Fruit fly (Drosophila melanogaster): ENCODE measurements around the gene CG17361.

DNA sequence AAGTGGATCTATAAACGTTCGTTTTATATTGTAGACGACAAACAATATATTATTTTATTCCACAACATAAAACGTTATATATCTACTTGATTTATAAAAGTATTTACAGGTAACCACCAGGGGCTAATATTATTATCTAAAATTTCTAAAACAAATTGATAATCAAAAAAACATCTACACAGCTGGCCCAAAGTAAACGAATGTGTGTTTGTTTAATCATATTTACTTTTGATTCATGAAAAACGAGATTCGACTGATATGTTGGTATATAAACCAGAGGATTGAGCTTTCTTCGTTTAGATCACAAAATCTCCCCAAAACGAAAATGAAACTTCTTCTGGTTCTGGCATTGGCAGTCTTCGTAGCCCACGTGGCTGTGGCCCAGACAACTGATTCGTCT, 10.7 kb upstream of the CG17361 start, which contains the start of gene CG17362:
- TF ChIP-seq Dll (optimal IDR thresholded peaks at IDR 0.05) (no peak), psq (optimal IDR thresholded peaks at IDR 0.05) (no peak), CG8478 (optimal IDR thresholded peaks at IDR 0.05) (no peak), pan (optimal IDR thresholded peaks at IDR 0.05) (no peak), usp (GFP tag; optimal IDR thresholded peaks at IDR 0.05) (no peak), EcR (GFP tag; optimal IDR thresholded peaks at IDR 0.05) (no peak)

All from whole organism.